Worm (Caenorhabditis elegans) whole organism, L4 larva: ENCODE results near the gene B0495.9.

Source experiments
- lsy-2 ChIP-seq, 2 experiments: fragments of 150-350 bp in 1 of 2; sonication (generic microtip) in 1 of 2; optimal IDR thresholded peaks; 2 replicates each; lab custom pipeline; 2014 to 2017; ENCODE audit warnings: missing biosample characterization in 2 of 2, missing genetic modification characterization in 2 of 2
- nhr-28 ChIP-seq: fragments of 150-350 bp; optimal IDR thresholded peaks from 2 replicates; lab custom pipeline; 2014; ENCODE audit warnings: missing biosample characterization, missing genetic modification characterization
- nhr-6 ChIP-seq: fragments of 150-350 bp; optimal IDR thresholded peaks from 2 replicates; lab custom pipeline; 2014; ENCODE audit warnings: missing biosample characterization, missing genetic modification characterization
- pha-4 ChIP-seq, 2 experiments: fragments of 150-350 bp in 1 of 2; fragments of 200-800 bp in 1 of 2; sonication (Bioruptor generic) in 1 of 2; IDR thresholded peaks in 1 of 2; optimal IDR thresholded peaks in 1 of 2; 2 replicates each; pipeline versions ENCODE4 v1.3.6 to Lab custom; 2014 to 2022; ENCODE audit warnings: missing genetic modification characterization in 2 of 2, missing genetic modification reagents in 2 of 2, missing biosample characterization in 1 of 2, missing compliant biosample characterization in 1 of 2
- pqm-1 ChIP-seq: sonication (generic microtip); optimal IDR thresholded peaks from 2 replicates; lab custom pipeline; 2017; ENCODE audit warnings: missing biosample characterization, missing genetic modification characterization
- rbr-2 ChIP-seq: sonication (generic microtip); optimal IDR thresholded peaks from 2 replicates; lab custom pipeline; 2016; ENCODE audit warnings: missing genotype, missing genetic modification characterization, missing compliant biosample characterization
- saeg-2 ChIP-seq: fragments of 200-800 bp; sonication (Bioruptor generic); IDR thresholded peaks from 2 replicates; pipeline ENCODE4 v1.3.6; 2022; ENCODE audit warnings: missing genetic modification reagents, missing genetic modification characterization, missing compliant biosample characterization
- snpc-4 ChIP-seq: fragments of 150-350 bp; optimal IDR thresholded peaks from 2 replicates; lab custom pipeline; 2014; ENCODE audit warnings: missing biosample characterization, missing genetic modification characterization
- unc-130 ChIP-seq: sonication (generic microtip); optimal IDR thresholded peaks from 2 replicates; lab custom pipeline; 2016; ENCODE audit warnings: missing genetic modification reagents, missing genetic modification characterization, missing compliant biosample characterization
- zag-1 ChIP-seq: fragments of 150-350 bp; optimal IDR thresholded peaks from 2 replicates; lab custom pipeline; 2014; ENCODE audit warnings: missing biosample characterization, missing genetic modification characterization

DNA sequence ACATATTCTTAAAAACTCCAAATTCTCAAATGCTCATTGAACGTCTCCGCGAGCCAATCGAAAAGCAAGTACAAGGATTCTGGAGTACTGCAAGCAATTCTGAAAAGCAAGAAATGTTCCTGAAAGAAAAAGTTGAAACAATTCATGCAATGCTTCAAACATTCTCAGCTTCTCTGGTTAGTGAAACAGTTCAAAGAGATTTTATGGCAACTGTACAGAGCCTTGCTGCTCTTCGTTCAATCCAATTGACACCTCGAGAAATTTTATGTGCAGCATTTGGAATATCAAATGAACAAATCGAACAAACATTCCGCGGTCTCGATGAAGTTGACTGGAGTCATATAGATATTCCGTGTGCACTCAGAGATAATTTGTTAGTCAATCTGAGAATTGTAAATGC, 28.2 kb upstream of the B0495.9 start:
- no peak for TF ChIP-seq pha-4 (GFP tag; IDR thresholded peaks at IDR 0.05; lab: Robert Waterston, UW)
- TF ChIP-seq pha-4 (tag; optimal IDR thresholded peaks at IDR 0.05; lab: Kevin White, UChicago), result no peak
- no peak for TF ChIP-seq nhr-28 (tag; lab: Kevin White, UChicago)
- TF ChIP-seq rbr-2 (tag; lab: Kevin White, UChicago), result no peak
- no peak for TF ChIP-seq lsy-2 (tag; optimal IDR thresholded peaks at IDR 0.05; lab: Kevin White, UChicago)
- no peak for TF ChIP-seq nhr-6
- no peak for TF ChIP-seq zag-1 (tag; lab: Kevin White, UChicago)
- TF ChIP-seq saeg-2 (GFP tag; lab: Robert Waterston, UW), result no peak
- TF ChIP-seq unc-130, result no peak
- no peak for TF ChIP-seq snpc-4
- no peak for TF ChIP-seq pqm-1 (tag; lab: Kevin White, UChicago)
